Fruit fly (Drosophila melanogaster): ENCODE data around the gene CG31465.
A peak's percentile ranks its signal among the peaks of the same experiment; 100 is the strongest.

The CG31465 gene

dm6 chr3R:21880510-21880909, at the start of gene CG31465:
Gene CG31465, plus strand, starts transcription at chr3R:21880810.
- TF ChIP-seq Vsx2 (GFP tag; optimal IDR thresholded peaks at IDR 0.05; ENCODE audit: partially characterized antibody): no peak
- TF ChIP-seq pan (optimal IDR thresholded peaks at IDR 0.05): no peak
- no peak for TF ChIP-seq h (GFP tag; optimal IDR thresholded peaks at IDR 0.05)
- no peak for TF ChIP-seq CrebA (GFP tag; optimal IDR thresholded peaks at IDR 0.05; ENCODE audit: borderline replicate concordance)
- no peak for TF ChIP-seq dl (GFP tag; optimal IDR thresholded peaks at IDR 0.05; ENCODE audit: insufficient read depth in 1 of 2, partially characterized antibody in 2 of 2)
- no peak for TF ChIP-seq OdsH (GFP tag; optimal IDR thresholded peaks at IDR 0.05)
- no peak for TF ChIP-seq Sp1 (GFP tag; optimal IDR thresholded peaks at IDR 0.05)
- TF ChIP-seq CG9705 (GFP tag; optimal IDR thresholded peaks at IDR 0.05): no peak
- TF ChIP-seq Jra (GFP tag; optimal IDR thresholded peaks at IDR 0.05): no peak
- no peak for TF ChIP-seq Rel (GFP tag; optimal IDR thresholded peaks at IDR 0.05)
- no peak for TF ChIP-seq Rel (tag; optimal IDR thresholded peaks at IDR 0.05)

- no peak for TF ChIP-seq CrebA (GFP tag; optimal IDR thresholded peaks at IDR 0.05; ENCODE audit: borderline replicate concordance)
- TF ChIP-seq tai (GFP tag; optimal IDR thresholded peaks at IDR 0.05): no peak
- TF ChIP-seq Hr83 (GFP tag; optimal IDR thresholded peaks at IDR 0.05; ENCODE audit: poor library complexity, severe bottlenecking): no peak
- no peak for TF ChIP-seq Myc (optimal IDR thresholded peaks at IDR 0.05)
- no peak for TF ChIP-seq CG32264 (GFP tag; optimal IDR thresholded peaks at IDR 0.05)
- no peak for TF ChIP-seq CG9705 (GFP tag; optimal IDR thresholded peaks at IDR 0.05)
- TF ChIP-seq jim (GFP tag; optimal IDR thresholded peaks at IDR 0.05): no peak
- no peak for TF ChIP-seq Mio (GFP tag; optimal IDR thresholded peaks at IDR 0.05)
- no peak for TF ChIP-seq GATAd (GFP tag; optimal IDR thresholded peaks at IDR 0.05)
- TF ChIP-seq OdsH (GFP tag; optimal IDR thresholded peaks at IDR 0.05): no peak
- TF ChIP-seq sage (GFP tag; optimal IDR thresholded peaks at IDR 0.05): no peak
These were observed 49.6 kb upstream of the CG31465 start for dm6 chr3R:21831040-21831439.

dm6 chr3R:21832203-21832602, 48.4 kb upstream of the CG31465 start, which contains the start of gene Gr93a:
Gene Gr93a, plus strand, starts transcription at chr3R:21832503.
- no peak for TF ChIP-seq CrebA (GFP tag; optimal IDR thresholded peaks at IDR 0.05; ENCODE audit: borderline replicate concordance)

- TF ChIP-seq Hnf4 (GFP tag; optimal IDR thresholded peaks at IDR 0.05): no peak
- TF ChIP-seq foxo (GFP tag; optimal IDR thresholded peaks at IDR 0.05): peak in 1 of 2 experiments; percentile 38
- TF ChIP-seq h (GFP tag; optimal IDR thresholded peaks at IDR 0.05): peak; percentile 1
- no peak for TF ChIP-seq Rel (GFP tag; optimal IDR thresholded peaks at IDR 0.05)
- peak; percentile 34 for TF ChIP-seq Rel (tag; optimal IDR thresholded peaks at IDR 0.05)
- peak; percentile 0 for TF ChIP-seq fru (GFP tag; optimal IDR thresholded peaks at IDR 0.05)
- no peak for TF ChIP-seq woc (GFP tag; optimal IDR thresholded peaks at IDR 0.05)
- peak; percentile 87 for TF ChIP-seq jim (GFP tag; optimal IDR thresholded peaks at IDR 0.05)
These were observed 46.2 kb upstream of the CG31465 start for dm6 chr3R:21834234-21835070.

dm6 chr3R:21835388-21836200, 45.0 kb upstream of the CG31465 start:
- TF ChIP-seq Dfd (GFP tag; optimal IDR thresholded peaks at IDR 0.05): peak; percentile 40
- peak; percentile 66 for TF ChIP-seq jim (GFP tag; optimal IDR thresholded peaks at IDR 0.05)
- TF ChIP-seq Rel (GFP tag; optimal IDR thresholded peaks at IDR 0.05): no peak
- no peak for TF ChIP-seq Rel (tag; optimal IDR thresholded peaks at IDR 0.05)
- no peak for TF ChIP-seq HLH106 (tag; optimal IDR thresholded peaks at IDR 0.05)
- no peak for TF ChIP-seq usp (GFP tag; optimal IDR thresholded peaks at IDR 0.05)
- no peak for TF ChIP-seq CG9705 (GFP tag; optimal IDR thresholded peaks at IDR 0.05)
- no peak for TF ChIP-seq woc (GFP tag; optimal IDR thresholded peaks at IDR 0.05)
- no peak for TF ChIP-seq tai (GFP tag; optimal IDR thresholded peaks at IDR 0.05)
- TF ChIP-seq foxo (GFP tag; optimal IDR thresholded peaks at IDR 0.05): no peak
- no peak for TF ChIP-seq Jra (GFP tag; optimal IDR thresholded peaks at IDR 0.05)
- TF ChIP-seq rgr (GFP tag; optimal IDR thresholded peaks at IDR 0.05): no peak

dm6 chr3R:21836201-21836504, 44.5 kb upstream of the CG31465 start:
- TF ChIP-seq foxo (GFP tag; optimal IDR thresholded peaks at IDR 0.05) (peak in 1 of 2 experiments; percentile 20), pan (optimal IDR thresholded peaks at IDR 0.05) (no peak), dsf (GFP tag; optimal IDR thresholded peaks at IDR 0.05; ENCODE audit: borderline replicate concordance) (no peak), CrebA (GFP tag; optimal IDR thresholded peaks at IDR 0.05; ENCODE audit: borderline replicate concordance) (no peak), OdsH (GFP tag; optimal IDR thresholded peaks at IDR 0.05) (no peak), Myc (optimal IDR thresholded peaks at IDR 0.05) (no peak), CG9705 (GFP tag; optimal IDR thresholded peaks at IDR 0.05) (no peak), br (GFP tag; optimal IDR thresholded peaks at IDR 0.05) (no peak), psq (GFP tag; optimal IDR thresholded peaks at IDR 0.05) (no peak), Sp1 (GFP tag; optimal IDR thresholded peaks at IDR 0.05) (no peak), fru (GFP tag; optimal IDR thresholded peaks at IDR 0.05) (peak; percentile 19), sage (GFP tag; optimal IDR thresholded peaks at IDR 0.05) (no peak), HLH106 (tag; optimal IDR thresholded peaks at IDR 0.05) (no peak), Dfd (GFP tag; optimal IDR thresholded peaks at IDR 0.05) (no peak), h (GFP tag; optimal IDR thresholded peaks at IDR 0.05) (no peak), Abd-B (GFP tag; optimal IDR thresholded peaks at IDR 0.05) (no peak), Hnf4 (GFP tag; optimal IDR thresholded peaks at IDR 0.05) (no peak), usp (GFP tag; optimal IDR thresholded peaks at IDR 0.05) (no peak), tai (GFP tag; optimal IDR thresholded peaks at IDR 0.05) (peak; percentile 21), ey (GFP tag; optimal IDR thresholded peaks at IDR 0.05) (peak; percentile 26), dmrt93B (GFP tag; optimal IDR thresholded peaks at IDR 0.05) (no peak), woc (GFP tag; optimal IDR thresholded peaks at IDR 0.05) (peak; percentile 17), Dif (GFP tag; optimal IDR thresholded peaks at IDR 0.05; ENCODE audit: partially characterized antibody) (no peak)
